Worm (Caenorhabditis elegans) whole organism, late embryonic: ENCODE results near the gene nhr-43.

Source experiments
- ama-1 ChIP-seq: fragments of 150-350 bp; optimal IDR thresholded peaks from 2 replicates; lab custom pipeline; 2014
- ceh-14 ChIP-seq: sonication (generic microtip); optimal IDR thresholded peaks from 2 replicates; lab custom pipeline; 2016; ENCODE audit warnings: missing genotype, missing genetic modification characterization, missing compliant biosample characterization
- ceh-24 ChIP-seq: sonication (generic microtip); optimal IDR thresholded peaks from 2 replicates; lab custom pipeline; 2016; ENCODE audit warnings: mild to moderate bottlenecking, missing genetic modification characterization, missing compliant biosample characterization
- dve-1 ChIP-seq: sonication (generic microtip); optimal IDR thresholded peaks from 2 replicates; lab custom pipeline; 2017; ENCODE audit warnings: antibody characterized with exemption, mild to moderate bottlenecking, missing genetic modification characterization, missing compliant biosample characterization
- eyg-1 ChIP-seq: sonication (generic microtip); optimal IDR thresholded peaks from 2 replicates; lab custom pipeline; 2016; ENCODE audit warnings: missing genotype, missing genetic modification characterization, missing compliant biosample characterization
- fkh-10 ChIP-seq: fragments of 150-350 bp; optimal IDR thresholded peaks from 2 replicates; lab custom pipeline; 2014; ENCODE audit warnings: missing biosample characterization, missing genetic modification reagents, missing genetic modification characterization
- lin-11 ChIP-seq: fragments of 200-800 bp; sonication (Bioruptor generic); optimal IDR thresholded peaks from 2 replicates; lab custom pipeline; 2018; ENCODE audit warnings: mild to moderate bottlenecking, missing genetic modification characterization, missing compliant biosample characterization
- nfya-1 ChIP-seq: sonication (generic microtip); optimal IDR thresholded peaks from 2 replicates; lab custom pipeline; 2017; ENCODE audit warnings: missing genetic modification characterization, mild to moderate bottlenecking, missing compliant biosample characterization, antibody characterized with exemption, moderate library complexity
- nhr-11 ChIP-seq: fragments of 150-350 bp; optimal IDR thresholded peaks from 2 replicates; lab custom pipeline; 2014; ENCODE audit warnings: missing biosample characterization, missing genetic modification characterization
- pha-4 ChIP-seq: fragments of 150-350 bp; optimal IDR thresholded peaks from 2 replicates; lab custom pipeline; 2018; ENCODE audit warnings: missing biosample characterization, missing genetic modification reagents, missing genetic modification characterization
- tbx-2 ChIP-seq: sonication (generic microtip); optimal IDR thresholded peaks from 2 replicates; lab custom pipeline; 2016; ENCODE audit warnings: missing genetic modification characterization, missing compliant biosample characterization

- no peak for TF ChIP-seq ama-1 (lab: Kevin White, UChicago)
- no peak for TF ChIP-seq nhr-11
- no peak for TF ChIP-seq tbx-2 (tag; lab: Kevin White, UChicago)
- no peak for TF ChIP-seq pha-4 (tag; lab: Kevin White, UChicago)
- TF ChIP-seq dve-1 (tag; lab: Kevin White, UChicago) = no peak
- no peak for TF ChIP-seq ceh-14 (tag; lab: Kevin White, UChicago)
- no peak for TF ChIP-seq lin-11 (tag; lab: Kevin White, UChicago)
- no peak for TF ChIP-seq fkh-10 (GFP tag; lab: Kevin White, UChicago)
- TF ChIP-seq ceh-24 (tag; lab: Kevin White, UChicago) = no peak
- TF ChIP-seq nfya-1 (tag; lab: Kevin White, UChicago) = no peak
- TF ChIP-seq eyg-1 (tag; lab: Kevin White, UChicago) = no peak
Observed at ce11 chrIV:11949717-11950116, 50.3 kb downstream of the nhr-43 start, which contains the start of gene hdl-1.
